Fruit fly (Drosophila melanogaster): Measurements from ENCODE around the gene CG5498.
A peak's percentile ranks its signal among the peaks of the same experiment; 100 is the strongest.

The CG5498 gene

dm6 chr3L:20366674-20367372 is 17.1 kb downstream of the CG5498 start, which contains the start of the genes Toll-9 and in:
TSS of gene Toll-9 (minus strand) at chr3L:20366724.
TSS of gene in (plus strand) at chr3L:20367198.
- TF ChIP-seq usp (GFP tag; optimal IDR thresholded peaks at IDR 0.05) (no peak), psq (optimal IDR thresholded peaks at IDR 0.05) (no peak), Dll (optimal IDR thresholded peaks at IDR 0.05) (no peak), EcR (GFP tag; optimal IDR thresholded peaks at IDR 0.05) (no peak), pan (optimal IDR thresholded peaks at IDR 0.05) (no peak), CG8478 (optimal IDR thresholded peaks at IDR 0.05) (no peak)

- TF ChIP-seq EcR (GFP tag; optimal IDR thresholded peaks at IDR 0.05) (no peak), usp (GFP tag; optimal IDR thresholded peaks at IDR 0.05) (no peak), pan (optimal IDR thresholded peaks at IDR 0.05) (no peak), CG8478 (optimal IDR thresholded peaks at IDR 0.05) (no peak), Dll (optimal IDR thresholded peaks at IDR 0.05) (no peak), psq (optimal IDR thresholded peaks at IDR 0.05) (no peak)
Measured at dm6 chr3L:20366074-20366473, 17.8 kb downstream of the CG5498 start.

- no peak for TF ChIP-seq pan (optimal IDR thresholded peaks at IDR 0.05)
- TF ChIP-seq usp (GFP tag; optimal IDR thresholded peaks at IDR 0.05) = no peak
- TF ChIP-seq psq (optimal IDR thresholded peaks at IDR 0.05) = no peak
- TF ChIP-seq EcR (GFP tag; optimal IDR thresholded peaks at IDR 0.05) = no peak
- no peak for TF ChIP-seq CG8478 (optimal IDR thresholded peaks at IDR 0.05)
- no peak for TF ChIP-seq Dll (optimal IDR thresholded peaks at IDR 0.05)
Measured at dm6 chr3L:20361389-20361788, 22.5 kb downstream of the CG5498 start, which contains the start of gene Prim2. TSS of gene Prim2 (minus strand) at chr3L:20361585.

- TF ChIP-seq psq (optimal IDR thresholded peaks at IDR 0.05) = no peak
- TF ChIP-seq usp (GFP tag; optimal IDR thresholded peaks at IDR 0.05) = no peak
- no peak for TF ChIP-seq EcR (GFP tag; optimal IDR thresholded peaks at IDR 0.05)
- no peak for TF ChIP-seq pan (optimal IDR thresholded peaks at IDR 0.05)
- no peak for TF ChIP-seq CG8478 (optimal IDR thresholded peaks at IDR 0.05)
- TF ChIP-seq Dll (optimal IDR thresholded peaks at IDR 0.05) = no peak
Measured at dm6 chr3L:20358212-20358611, 25.7 kb downstream of the CG5498 start, which contains the start of gene CG5665. TSS of gene CG5665 (plus strand) at chr3L:20358512.

- TF ChIP-seq pan (optimal IDR thresholded peaks at IDR 0.05) = no peak
- no peak for TF ChIP-seq CG8478 (optimal IDR thresholded peaks at IDR 0.05)
- no peak for TF ChIP-seq usp (GFP tag; optimal IDR thresholded peaks at IDR 0.05)
- TF ChIP-seq EcR (GFP tag; optimal IDR thresholded peaks at IDR 0.05) = no peak
- TF ChIP-seq psq (optimal IDR thresholded peaks at IDR 0.05) = no peak
- TF ChIP-seq Dll (optimal IDR thresholded peaks at IDR 0.05) = no peak
Measured at dm6 chr3L:20356613-20357012, 27.3 kb downstream of the CG5498 start, which contains the start of gene kin17. TSS of gene kin17 (plus strand) at chr3L:20356807.

- no peak for TF ChIP-seq pan (optimal IDR thresholded peaks at IDR 0.05)
- no peak for TF ChIP-seq usp (GFP tag; optimal IDR thresholded peaks at IDR 0.05)
- TF ChIP-seq EcR (GFP tag; optimal IDR thresholded peaks at IDR 0.05) = no peak
- TF ChIP-seq Dll (optimal IDR thresholded peaks at IDR 0.05) = no peak
- TF ChIP-seq CG8478 (optimal IDR thresholded peaks at IDR 0.05) = no peak
- no peak for TF ChIP-seq psq (optimal IDR thresholded peaks at IDR 0.05)
Measured at dm6 chr3L:20354872-20355271, 29.0 kb downstream of the CG5498 start.

dm6 chr3L:20354363-20354762 is 29.5 kb downstream of the CG5498 start:
- no peak for TF ChIP-seq CG8478 (optimal IDR thresholded peaks at IDR 0.05)
- TF ChIP-seq Dll (optimal IDR thresholded peaks at IDR 0.05) = no peak
- no peak for TF ChIP-seq pan (optimal IDR thresholded peaks at IDR 0.05)
- no peak for TF ChIP-seq EcR (GFP tag; optimal IDR thresholded peaks at IDR 0.05)
- TF ChIP-seq psq (optimal IDR thresholded peaks at IDR 0.05) = no peak

dm6 chr3L:20353726-20354332 is 30.1 kb downstream of the CG5498 start:
- no peak for TF ChIP-seq EcR (GFP tag; optimal IDR thresholded peaks at IDR 0.05)
- no peak for TF ChIP-seq usp (GFP tag; optimal IDR thresholded peaks at IDR 0.05)
- no peak for TF ChIP-seq pan (optimal IDR thresholded peaks at IDR 0.05)
- TF ChIP-seq psq (optimal IDR thresholded peaks at IDR 0.05) = no peak
- TF ChIP-seq CG8478 (optimal IDR thresholded peaks at IDR 0.05) = no peak
- no peak for TF ChIP-seq Dll (optimal IDR thresholded peaks at IDR 0.05)

dm6 chr3L:20353149-20353548 is 30.8 kb downstream of the CG5498 start, which contains the start of gene CG5618:
TSS of gene CG5618 (plus strand) at chr3L:20353449.
- no peak for TF ChIP-seq EcR (GFP tag; optimal IDR thresholded peaks at IDR 0.05)
- TF ChIP-seq Dll (optimal IDR thresholded peaks at IDR 0.05) = no peak
- TF ChIP-seq pan (optimal IDR thresholded peaks at IDR 0.05) = no peak
- TF ChIP-seq usp (GFP tag; optimal IDR thresholded peaks at IDR 0.05) = no peak
- TF ChIP-seq psq (optimal IDR thresholded peaks at IDR 0.05) = no peak
- TF ChIP-seq CG8478 (optimal IDR thresholded peaks at IDR 0.05) = no peak

dm6 chr3L:20349333-20349924 is 34.5 kb downstream of the CG5498 start:
- TF ChIP-seq EcR (GFP tag; optimal IDR thresholded peaks at IDR 0.05) (peak in 1 of 2 experiments; percentile 85), CG8478 (optimal IDR thresholded peaks at IDR 0.05) (no peak)

- peak in 1 of 2 experiments; percentile 10 for TF ChIP-seq EcR (GFP tag; optimal IDR thresholded peaks at IDR 0.05)
- no peak for TF ChIP-seq psq (optimal IDR thresholded peaks at IDR 0.05)
Measured at dm6 chr3L:20348581-20349093, 35.3 kb downstream of the CG5498 start.

Data from whole organism.